Fruit fly (Drosophila melanogaster): ENCODE data around the gene CG1677.

The CG1677 gene

dm6 chrX:7432393-7432792 lies 26.8 kb upstream of the CG1677 start:
- TF ChIP-seq CG30020 (tag; optimal IDR thresholded peaks at IDR 0.05) (no peak), mirr (GFP tag; optimal IDR thresholded peaks at IDR 0.05) (peak; percentile 27), nerfin-1 (tag; optimal IDR thresholded peaks at IDR 0.05) (peak; percentile 81), crol (GFP tag; IDR thresholded peaks at IDR 0.05) (peak; percentile 85), CTCF (GFP tag; optimal IDR thresholded peaks at IDR 0.05) (no peak), Hey (tag; optimal IDR thresholded peaks at IDR 0.05) (peak; percentile 6)

- TF ChIP-seq HHEX (GFP tag; optimal IDR thresholded peaks at IDR 0.05) (no peak), cad (GFP tag; optimal IDR thresholded peaks at IDR 0.05) (no peak), CG13894 (tag; optimal IDR thresholded peaks at IDR 0.05) (no peak), grn (GFP tag; optimal IDR thresholded peaks at IDR 0.05) (no peak), CG15269 (tag; optimal IDR thresholded peaks at IDR 0.05) (no peak), CG9437 (GFP tag; optimal IDR thresholded peaks at IDR 0.05) (no peak), Fer3 (tag; optimal IDR thresholded peaks at IDR 0.05) (no peak), Kr (GFP tag; optimal IDR thresholded peaks at IDR 0.05) (no peak), Gug (GFP tag; IDR thresholded peaks at IDR 0.05) (no peak), kni (GFP tag; optimal IDR thresholded peaks at IDR 0.05) (no peak), CG5180 (GFP tag; optimal IDR thresholded peaks at IDR 0.05) (no peak), CG17359 (tag; optimal IDR thresholded peaks at IDR 0.05) (no peak), CG8478 (optimal IDR thresholded peaks at IDR 0.05) (no peak), Asciz (GFP tag; optimal IDR thresholded peaks at IDR 0.05) (no peak), CG3838 (GFP tag; optimal IDR thresholded peaks at IDR 0.05) (no peak), CG12942 (GFP tag; optimal IDR thresholded peaks at IDR 0.05) (no peak), CG7786 (GFP tag; optimal IDR thresholded peaks at IDR 0.05) (no peak), fd102C (GFP tag; optimal IDR thresholded peaks at IDR 0.05) (no peak), Hr39 (optimal IDR thresholded peaks at IDR 0.05) (no peak)
These were observed 20.0 kb upstream of the CG1677 start, which contains the start of gene CG32726 for dm6 chrX:7425643-7426042. TSS of gene CG32726 (minus strand) at chrX:7425743.

dm6 chrX:7424742-7425141 lies 19.1 kb upstream of the CG1677 start, which contains the start of gene CG15036:
TSS of gene CG15036 (minus strand) at chrX:7424842.
- TF ChIP-seq CHES-1-like (GFP tag; optimal IDR thresholded peaks at IDR 0.05) (no peak), CG13894 (tag; optimal IDR thresholded peaks at IDR 0.05) (no peak)

dm6 chrX:7422577-7422976 lies 17.0 kb upstream of the CG1677 start:
- TF ChIP-seq CTCF (GFP tag; optimal IDR thresholded peaks at IDR 0.05), result peak; percentile 61
- TF ChIP-seq ab (GFP tag; optimal IDR thresholded peaks at IDR 0.05), result no peak

- TF ChIP-seq seq (GFP tag; IDR thresholded peaks at IDR 0.05), result no peak
- TF ChIP-seq sim (GFP tag; IDR thresholded peaks at IDR 0.05), result no peak
- no peak for TF ChIP-seq CG1529 (GFP tag; optimal IDR thresholded peaks at IDR 0.05)
- TF ChIP-seq Deaf1 (tag; optimal IDR thresholded peaks at IDR 0.05), result no peak
- no peak for TF ChIP-seq CG17568 (GFP tag; optimal IDR thresholded peaks at IDR 0.05)
- TF ChIP-seq HmgD (GFP tag; optimal IDR thresholded peaks at IDR 0.05), result no peak
- TF ChIP-seq sens-2 (GFP tag; IDR thresholded peaks at IDR 0.05), result no peak
- TF ChIP-seq B-H1 (GFP tag; IDR thresholded peaks at IDR 0.05), result no peak
- no peak for TF ChIP-seq sr (GFP tag; IDR thresholded peaks at IDR 0.05)
- TF ChIP-seq nmo (GFP tag; optimal IDR thresholded peaks at IDR 0.05), result no peak
These were observed 12.7 kb upstream of the CG1677 start, which contains the start of gene rumpel for dm6 chrX:7418294-7418693. TSS of gene rumpel (plus strand) at chrX:7418594.

All from whole organism, embryonic.